Worm (Caenorhabditis elegans): ENCODE results near the gene Y73F8A.10.

DNA sequence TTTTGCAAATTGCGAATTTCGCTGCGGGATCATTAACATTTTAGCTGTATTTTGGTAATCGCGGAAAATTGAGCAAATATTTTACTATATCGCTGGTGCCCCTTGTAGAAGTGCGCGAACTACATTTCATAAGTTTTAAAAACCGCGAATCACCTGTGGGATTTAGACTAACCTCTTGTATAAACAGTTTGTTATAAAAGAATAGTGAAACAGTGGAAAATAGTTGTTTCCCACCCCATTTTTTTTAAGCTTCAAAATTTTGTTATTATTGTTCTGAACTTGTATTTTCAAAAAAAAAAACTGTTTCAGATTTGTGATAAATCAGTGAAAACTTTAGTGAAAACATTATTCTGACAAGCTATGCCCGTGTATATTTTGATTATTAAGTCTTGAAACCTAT is 21.4 kb downstream of the Y73F8A.10 start:
- TF ChIP-seq him-1 (tag; optimal IDR thresholded peaks at IDR 0.05) (no peak), dao-5 (tag; optimal IDR thresholded peaks at IDR 0.05) (no peak), W03F9.2 (tag; optimal IDR thresholded peaks at IDR 0.05) (no peak)
